Worm (Caenorhabditis elegans): ENCODE results near the gene Y116F11B.9.

The Y116F11B.9 gene

DNA sequence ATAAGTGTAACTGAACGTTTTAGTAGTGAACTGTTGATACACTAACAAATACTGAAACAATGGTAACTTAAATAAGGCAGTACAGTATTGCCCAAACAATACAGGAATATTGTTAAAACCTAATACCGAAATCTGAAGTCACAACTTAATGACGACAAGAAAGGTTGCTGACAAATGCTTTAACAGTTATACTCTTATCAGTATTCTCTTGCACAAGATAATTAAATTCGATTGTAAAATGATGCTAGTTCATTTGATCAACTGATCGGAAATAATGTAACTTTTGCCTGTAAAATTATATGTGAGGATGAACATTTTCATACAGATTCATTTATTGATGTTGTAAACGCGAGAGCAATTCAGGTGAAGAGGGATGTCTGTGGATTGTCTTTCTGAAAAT, 36.2 kb downstream of the Y116F11B.9 start:
- no peak for TF ChIP-seq ceh-31 (tag; optimal IDR thresholded peaks at IDR 0.05)
- no peak for TF ChIP-seq ceh-45 (GFP tag; IDR thresholded peaks at IDR 0.05)
- no peak for TF ChIP-seq K09A11.1 (tag; optimal IDR thresholded peaks at IDR 0.05; ENCODE audit: insufficient read depth)
- no peak for TF ChIP-seq hlh-6 (tag; optimal IDR thresholded peaks at IDR 0.05)
- no peak for TF ChIP-seq ahr-1 (tag; optimal IDR thresholded peaks at IDR 0.05)
- no peak for TF ChIP-seq mec-3 (tag; optimal IDR thresholded peaks at IDR 0.05; ENCODE audit: borderline replicate concordance)
- no peak for TF ChIP-seq ceh-6 (GFP tag; optimal IDR thresholded peaks at IDR 0.05)
- no peak for TF ChIP-seq tbx-2 (tag; optimal IDR thresholded peaks at IDR 0.05)
- no peak for TF ChIP-seq unc-86 (tag; optimal IDR thresholded peaks at IDR 0.05)
- TF ChIP-seq ceh-48 (tag; optimal IDR thresholded peaks at IDR 0.05), result no peak
- TF ChIP-seq lim-6 (tag; optimal IDR thresholded peaks at IDR 0.05), result no peak
- TF ChIP-seq syd-9 (tag; optimal IDR thresholded peaks at IDR 0.05), result no peak
- no peak for TF ChIP-seq pha-4 (tag; optimal IDR thresholded peaks at IDR 0.05)

DNA sequence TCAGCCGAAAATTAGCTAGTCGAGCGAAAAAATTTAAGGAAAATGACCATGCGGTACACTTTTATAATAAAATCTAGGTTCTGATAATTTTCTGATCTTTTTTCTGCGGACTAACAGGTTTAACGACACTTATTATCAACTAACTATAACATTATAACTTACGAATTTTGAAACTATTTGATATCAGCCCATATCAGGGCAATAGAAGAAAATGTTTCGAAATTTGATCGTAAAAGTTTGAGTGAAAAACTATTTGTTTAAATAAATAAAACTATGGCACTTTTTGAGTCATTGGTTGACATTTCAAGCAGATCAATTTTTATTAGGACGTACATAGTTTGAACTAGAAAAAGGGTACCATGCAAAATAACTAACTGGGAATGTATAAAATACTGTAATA, 37.0 kb downstream of the Y116F11B.9 start, which contains the start of gene pcp-4:
pcp-4 (minus strand) TSS at position 197 of the 400 bp plus-strand sequence.
- no peak for TF ChIP-seq pag-3 (tag; optimal IDR thresholded peaks at IDR 0.05; ENCODE audit: borderline replicate concordance)
- TF ChIP-seq elt-2 (tag; optimal IDR thresholded peaks at IDR 0.05), result no peak
- TF ChIP-seq pax-1 (tag; optimal IDR thresholded peaks at IDR 0.05), result no peak
- TF ChIP-seq pqm-1 (tag; optimal IDR thresholded peaks at IDR 0.05), result no peak
- TF ChIP-seq lim-6 (tag; optimal IDR thresholded peaks at IDR 0.05), result no peak
- no peak for TF ChIP-seq ceh-30 (tag; optimal IDR thresholded peaks at IDR 0.05)
- TF ChIP-seq hlh-30 (tag; optimal IDR thresholded peaks at IDR 0.05; ENCODE audit: insufficient read depth), result no peak
- no peak for TF ChIP-seq ceh-34 (tag; optimal IDR thresholded peaks at IDR 0.05)
- TF ChIP-seq ceh-31 (tag; optimal IDR thresholded peaks at IDR 0.05), result no peak
- no peak for TF ChIP-seq T23F11.4 (GFP tag; optimal IDR thresholded peaks at IDR 0.05)
- TF ChIP-seq ets-4 (tag; optimal IDR thresholded peaks at IDR 0.05), result no peak
- no peak for TF ChIP-seq ceh-6 (GFP tag; optimal IDR thresholded peaks at IDR 0.05)
- no peak for TF ChIP-seq fax-1 (tag; optimal IDR thresholded peaks at IDR 0.05)
- TF ChIP-seq pha-4 (tag; optimal IDR thresholded peaks at IDR 0.05), result no peak
- TF ChIP-seq hlh-8 (tag; optimal IDR thresholded peaks at IDR 0.05), result no peak
- no peak for TF ChIP-seq ceh-19 (GFP tag; optimal IDR thresholded peaks at IDR 0.05)
- TF ChIP-seq sdc-2 (tag; optimal IDR thresholded peaks at IDR 0.05), result no peak

DNA sequence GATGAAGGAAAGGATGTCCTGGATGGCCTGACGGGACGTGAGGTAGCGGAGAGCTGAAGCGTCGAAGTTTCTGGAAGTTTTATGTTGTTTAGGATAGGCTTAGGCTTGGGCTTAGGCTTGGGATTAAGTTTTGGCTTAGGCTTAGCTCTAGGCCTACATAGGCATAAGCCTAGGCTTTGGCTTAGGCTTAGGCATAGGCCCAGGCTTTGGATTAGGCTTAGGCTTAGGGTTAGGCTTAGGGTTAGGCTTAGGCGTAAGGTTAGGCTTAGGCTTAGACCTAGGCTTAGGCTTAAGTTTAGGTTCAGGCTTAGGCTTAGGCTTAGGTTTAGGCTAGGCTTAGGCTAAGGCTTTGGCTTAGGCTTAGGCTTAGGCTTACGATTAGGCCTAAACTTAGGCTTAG, 38.6 kb downstream of the Y116F11B.9 start:
- TF ChIP-seq hlh-13 (GFP tag; optimal IDR thresholded peaks at IDR 0.05), result no peak
- peak; percentile 42 for TF ChIP-seq pag-3 (tag; optimal IDR thresholded peaks at IDR 0.05; ENCODE audit: borderline replicate concordance)
- TF ChIP-seq eyg-1 (tag; optimal IDR thresholded peaks at IDR 0.05), result no peak
- peak; percentile 71 for TF ChIP-seq dve-1 (tag; optimal IDR thresholded peaks at IDR 0.05)

DNA sequence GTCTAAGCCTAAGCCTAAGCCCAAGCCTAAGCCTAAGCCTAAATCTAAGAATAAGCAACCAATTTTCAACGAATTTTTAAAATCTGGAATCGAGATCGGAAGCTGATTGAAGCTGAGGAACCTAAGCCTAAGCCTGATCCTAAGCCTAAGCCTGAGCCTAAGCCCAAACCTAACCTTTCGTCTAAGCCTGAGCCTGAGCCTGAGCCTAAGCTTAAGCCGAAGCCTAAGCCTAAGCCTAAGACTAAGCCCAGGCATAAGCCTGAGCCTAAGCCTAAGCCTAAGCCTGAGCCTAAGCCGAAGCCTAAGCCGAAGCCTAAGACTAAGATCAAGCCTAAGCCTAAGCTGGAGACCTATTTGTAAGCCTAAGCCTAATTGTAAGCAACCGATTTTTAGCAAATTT, 40.3 kb downstream of the Y116F11B.9 start:
- TF ChIP-seq dmd-4 (tag; optimal IDR thresholded peaks at IDR 0.05; ENCODE audit: borderline replicate concordance), result no peak
- peak; percentile 57 for TF ChIP-seq dve-1 (tag; optimal IDR thresholded peaks at IDR 0.05)
- no peak for TF ChIP-seq ceh-14 (tag; optimal IDR thresholded peaks at IDR 0.05)

DNA sequence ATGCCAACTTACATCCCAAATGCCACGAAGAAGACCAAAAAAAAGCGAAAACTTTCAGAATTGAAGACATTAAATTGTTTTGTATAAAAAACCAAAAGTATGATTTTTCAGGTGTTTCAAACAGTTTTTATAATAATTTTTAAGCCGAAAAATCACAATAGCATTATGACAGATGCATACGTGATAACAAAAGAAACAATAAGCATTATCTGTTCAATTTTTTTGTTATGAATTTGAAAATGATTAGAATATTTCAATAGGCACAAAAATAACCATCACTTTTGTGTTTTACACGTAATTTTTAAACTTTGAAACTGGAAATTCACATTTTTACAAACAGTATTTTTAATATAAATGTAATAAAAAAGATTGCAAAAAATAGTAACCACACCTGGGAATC, 45.7 kb downstream of the Y116F11B.9 start, which contains the start of gene Y116F11B.17:
Y116F11B.17 (minus strand) TSS at position 101 of the 400 bp plus-strand sequence.
- TF ChIP-seq K02D7.2 (tag; optimal IDR thresholded peaks at IDR 0.05) (no peak), ets-4 (tag; optimal IDR thresholded peaks at IDR 0.05) (no peak), fax-1 (tag; optimal IDR thresholded peaks at IDR 0.05) (no peak), hlh-15 (tag; optimal IDR thresholded peaks at IDR 0.05) (no peak), ref-2 (tag; optimal IDR thresholded peaks at IDR 0.05) (no peak)
